Worm (Caenorhabditis elegans): ENCODE data around the gene srj-13.

srj-13 gene

DNA sequence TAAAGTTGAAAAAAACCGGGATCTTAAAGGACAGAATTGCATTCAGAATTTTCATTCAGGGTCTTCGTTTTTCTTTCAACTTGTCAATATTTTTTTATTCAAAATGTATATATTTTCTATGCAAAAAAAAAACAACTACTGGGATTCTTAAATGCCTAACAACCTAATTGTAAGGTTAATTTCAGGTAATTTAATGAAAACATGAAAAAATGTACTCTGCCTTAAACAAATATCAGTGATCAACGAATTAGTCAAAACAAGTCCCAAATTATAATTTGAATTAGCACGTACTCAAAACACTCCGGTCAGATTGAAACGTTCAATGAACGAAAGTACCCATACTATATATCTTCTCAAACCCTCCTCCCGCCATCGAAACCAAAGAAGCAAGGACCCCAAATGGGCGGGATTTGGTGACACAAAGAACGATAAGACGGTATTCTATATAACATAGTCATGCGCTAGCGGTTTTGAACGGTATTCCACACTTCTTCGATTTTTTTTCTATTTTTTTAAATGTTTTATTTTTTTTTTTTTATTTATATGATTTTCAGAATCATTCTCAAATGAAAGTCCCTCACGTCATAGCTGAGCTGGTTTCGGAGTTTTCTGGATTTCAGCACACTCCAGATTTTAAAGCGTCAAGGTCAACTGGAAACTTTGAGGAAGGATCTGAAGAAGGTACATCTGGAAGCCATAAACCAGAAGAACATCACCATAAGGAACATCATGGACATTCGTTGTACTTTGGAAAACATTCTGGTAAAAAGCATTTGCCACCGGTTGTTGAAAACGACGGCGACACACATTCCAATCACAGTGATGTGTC, 33.1 kb downstream of the srj-13 start, which contains the start of the genes ddo-2 and F25E5.8:
ddo-2 (minus strand) TSS at position 330 of the 829 bp plus-strand sequence.
F25E5.8 (plus strand) TSS at position 555 of the 829 bp plus-strand sequence.
- peak; percentile 18 for TF ChIP-seq lin-14 (GFP tag; optimal IDR thresholded peaks at IDR 0.05)
- TF ChIP-seq lin-15B (tag; optimal IDR thresholded peaks at IDR 0.05) = no peak
- peak; percentile 32 for TF ChIP-seq snu-23 (GFP tag; optimal IDR thresholded peaks at IDR 0.05)
- no peak for TF ChIP-seq sox-4 (tag; optimal IDR thresholded peaks at IDR 0.05)
- TF ChIP-seq unc-30 (tag; optimal IDR thresholded peaks at IDR 0.05) = no peak
- TF ChIP-seq grh-1 (GFP tag; IDR thresholded peaks at IDR 0.05) = 0 out of 2 replicates have a peak, but pooled peaks have one; percentile 7
- peak in 1 of 2 experiments; percentile 38 for TF ChIP-seq mdl-1 (tag; optimal IDR thresholded peaks at IDR 0.05)
- TF ChIP-seq elt-3 (tag; optimal IDR thresholded peaks at IDR 0.05) = peak in 1 of 6 experiments; percentile 68
- TF ChIP-seq efl-3 (GFP tag; optimal IDR thresholded peaks at IDR 0.05) = no peak
- peak; percentile 83 for TF ChIP-seq blmp-1 (tag; optimal IDR thresholded peaks at IDR 0.05)
- peak; percentile 19 for TF ChIP-seq nhr-20 (tag; optimal IDR thresholded peaks at IDR 0.05)
- TF ChIP-seq sptf-1 (tag; optimal IDR thresholded peaks at IDR 0.05) = no peak
- no peak for TF ChIP-seq elt-2 (tag; optimal IDR thresholded peaks at IDR 0.05)
- TF ChIP-seq fkh-10 (GFP tag; optimal IDR thresholded peaks at IDR 0.05) = no peak
- TF ChIP-seq lin-35 (GFP tag; optimal IDR thresholded peaks at IDR 0.05) = peak in 1 of 2 experiments; percentile 31
- TF ChIP-seq unc-130 (tag; optimal IDR thresholded peaks at IDR 0.05) = peak; percentile 81
- no peak for TF ChIP-seq hlh-17 (GFP tag; optimal IDR thresholded peaks at IDR 0.05; ENCODE audit: borderline replicate concordance)
- no peak for TF ChIP-seq dpl-1 (GFP tag; optimal IDR thresholded peaks at IDR 0.05)
- TF ChIP-seq nhr-90 (tag; optimal IDR thresholded peaks at IDR 0.05; ENCODE audit: poor library complexity) = peak; percentile 48
- no peak for TF ChIP-seq lin-39 (tag; optimal IDR thresholded peaks at IDR 0.05)
- peak; percentile 24 for TF ChIP-seq skn-1 (tag; optimal IDR thresholded peaks at IDR 0.05)
- peak; percentile 72 for TF ChIP-seq nhr-19 (GFP tag; conservative IDR thresholded peaks at IDR 0.05)
- peak; percentile 20 for TF ChIP-seq tbx-2 (tag; optimal IDR thresholded peaks at IDR 0.05)
- TF ChIP-seq aha-1 (tag; optimal IDR thresholded peaks at IDR 0.05) = no peak
- TF ChIP-seq nhr-85 (tag) = peak; percentile 87
- TF ChIP-seq ceh-63 (GFP tag; optimal IDR thresholded peaks at IDR 0.05) = no peak
- no peak for TF ChIP-seq rnt-1 (tag; optimal IDR thresholded peaks at IDR 0.05)
- TF ChIP-seq tlp-1 (tag; optimal IDR thresholded peaks at IDR 0.05) = no peak
- TF ChIP-seq fos-1 (tag; optimal IDR thresholded peaks at IDR 0.05) = no peak
- no peak for TF ChIP-seq pag-3 (tag; optimal IDR thresholded peaks at IDR 0.05; ENCODE audit: borderline replicate concordance, insufficient read depth)

DNA sequence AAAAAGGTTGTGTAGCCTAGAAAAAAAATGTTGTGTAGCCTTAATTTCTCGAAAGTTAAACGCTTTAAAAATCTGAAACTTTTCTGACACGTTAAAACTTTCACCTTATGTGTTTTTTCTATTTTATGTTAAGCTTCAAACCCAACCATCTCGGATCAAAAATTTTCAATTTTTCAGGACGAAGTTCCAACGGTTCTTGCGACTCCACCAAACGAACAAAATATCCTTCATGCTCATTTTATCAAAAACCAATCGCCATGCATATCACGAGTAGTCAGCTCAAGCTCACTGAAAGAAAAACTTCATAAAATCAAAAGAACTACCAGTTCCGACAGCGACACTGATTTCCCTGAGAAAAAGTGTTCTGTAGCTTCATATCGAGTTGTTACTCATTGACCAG, 34.1 kb downstream of the srj-13 start:
- TF ChIP-seq nhr-12 (tag; optimal IDR thresholded peaks at IDR 0.05) = no peak
- no peak for TF ChIP-seq ama-1 (optimal IDR thresholded peaks at IDR 0.05)
- no peak for TF ChIP-seq rnt-1 (tag; optimal IDR thresholded peaks at IDR 0.05)
- no peak for TF ChIP-seq nhr-85 (tag)
- no peak for TF ChIP-seq ets-5 (GFP tag; IDR thresholded peaks at IDR 0.05)
- no peak for TF ChIP-seq sup-37 (GFP tag; optimal IDR thresholded peaks at IDR 0.05)
- TF ChIP-seq egl-27 (tag; optimal IDR thresholded peaks at IDR 0.05) = no peak
- TF ChIP-seq swsn-7 (tag; optimal IDR thresholded peaks at IDR 0.05) = no peak
- no peak for TF ChIP-seq hlh-17 (GFP tag; optimal IDR thresholded peaks at IDR 0.05; ENCODE audit: borderline replicate concordance)
- no peak for TF ChIP-seq ces-1 (GFP tag; optimal IDR thresholded peaks at IDR 0.05)

DNA sequence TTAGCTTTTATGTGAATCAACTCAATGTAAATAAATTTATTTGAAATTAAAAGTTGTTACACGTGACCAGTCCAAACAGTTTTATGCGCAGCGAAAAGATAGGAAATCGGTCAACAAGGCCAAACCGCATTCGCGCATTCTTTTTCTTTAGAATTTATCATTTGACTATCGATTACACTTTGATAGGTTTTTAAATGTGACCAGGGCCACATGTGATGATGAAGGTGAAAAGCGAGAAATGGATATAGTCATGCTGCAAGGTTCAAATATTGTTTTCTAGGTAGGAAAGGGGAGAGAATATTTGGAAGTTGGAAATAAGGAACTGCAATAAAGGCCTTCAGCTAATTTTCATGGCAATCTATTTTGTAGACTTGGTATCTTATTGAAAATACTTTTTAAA, 34.5 kb downstream of the srj-13 start:
- TF ChIP-seq lin-15B (tag; optimal IDR thresholded peaks at IDR 0.05) (no peak), nhr-237 (tag; optimal IDR thresholded peaks at IDR 0.05) (no peak), sup-37 (GFP tag; optimal IDR thresholded peaks at IDR 0.05) (no peak), hlh-17 (GFP tag; optimal IDR thresholded peaks at IDR 0.05; ENCODE audit: borderline replicate concordance) (no peak), rnt-1 (tag; optimal IDR thresholded peaks at IDR 0.05) (no peak), skn-1 (tag; optimal IDR thresholded peaks at IDR 0.05) (peak; percentile 54), ztf-4 (tag; optimal IDR thresholded peaks at IDR 0.05) (peak; percentile 67), C16A3.4 (tag; optimal IDR thresholded peaks at IDR 0.05) (peak; percentile 32), sptf-1 (tag; optimal IDR thresholded peaks at IDR 0.05) (no peak), elt-2 (tag; optimal IDR thresholded peaks at IDR 0.05) (no peak), isw-1 (GFP tag; IDR thresholded peaks at IDR 0.05) (no peak), lin-39 (tag; optimal IDR thresholded peaks at IDR 0.05) (no peak), ces-1 (GFP tag; optimal IDR thresholded peaks at IDR 0.05) (no peak), swsn-7 (tag; optimal IDR thresholded peaks at IDR 0.05) (peak; percentile 4), pqm-1 (tag; optimal IDR thresholded peaks at IDR 0.05) (no peak), nhr-12 (tag; optimal IDR thresholded peaks at IDR 0.05) (no peak), grh-1 (GFP tag; IDR thresholded peaks at IDR 0.05) (peak; percentile 64), fkh-8 (tag; optimal IDR thresholded peaks at IDR 0.05) (no peak), ama-1 (optimal IDR thresholded peaks at IDR 0.05) (peak; percentile 87), aha-1 (tag; optimal IDR thresholded peaks at IDR 0.05) (no peak), fos-1 (tag; optimal IDR thresholded peaks at IDR 0.05) (no peak), unc-98 (GFP tag; IDR thresholded peaks at IDR 0.05) (no peak), dpl-1 (GFP tag; optimal IDR thresholded peaks at IDR 0.05) (peak in 2 of 3 experiments; percentile 20 to 31), zip-4 (GFP tag; optimal IDR thresholded peaks at IDR 0.05) (no peak)

Data from whole organism, L1 larva.